Worm (Caenorhabditis elegans) whole organism, mixed stage, embryonic: ENCODE measurements around the gene K09A11.1.

ENCODE experiments used
- elt-3 ChIP-seq: fragments of 150-350 bp; optimal IDR thresholded peaks from 2 replicates; lab custom pipeline; 2014; ENCODE audit warnings: missing biosample characterization, missing genetic modification characterization
- nhr-237 ChIP-seq: fragments of 150-350 bp; optimal IDR thresholded peaks from 2 replicates; lab custom pipeline; 2014; ENCODE audit warnings: missing biosample characterization, missing genetic modification characterization
- pha-4 ChIP-seq: fragments of 150-350 bp; optimal IDR thresholded peaks from 2 replicates; lab custom pipeline; 2018; ENCODE audit warnings: missing biosample characterization, missing genetic modification reagents, missing genetic modification characterization

- TF ChIP-seq nhr-237 (tag; lab: Kevin White, UChicago): no peak
- no peak for TF ChIP-seq elt-3 (tag; lab: Kevin White, UChicago)
- no peak for TF ChIP-seq pha-4
These were observed 38.9 kb upstream of the K09A11.1 start, which contains the start of gene skr-20 for ce11 chrX:13223437-13223836.
